Worm (Caenorhabditis elegans): ENCODE measurements around the gene Y39G8B.1.

The Y39G8B.1 gene

DNA sequence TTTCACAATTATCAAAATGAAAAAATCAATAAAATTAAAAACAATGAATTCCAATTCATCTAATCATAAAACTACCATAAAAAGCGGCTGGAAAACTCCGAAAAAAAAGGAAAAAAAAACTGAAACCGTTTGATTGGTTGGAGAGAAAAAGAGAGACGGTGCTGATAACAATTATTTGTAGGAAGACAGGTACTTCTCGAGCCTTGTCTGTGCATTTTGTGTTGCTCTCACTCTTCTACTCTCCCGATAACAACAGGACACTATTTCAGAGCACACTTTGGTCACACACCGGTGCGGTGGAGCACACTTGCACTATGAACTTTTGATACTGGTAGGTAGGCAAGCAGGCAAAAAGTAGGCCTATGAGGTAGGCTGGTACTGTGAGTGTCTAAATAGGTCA is 17.1 kb downstream of the Y39G8B.1 start:
- TF ChIP-seq dmd-4 (tag; optimal IDR thresholded peaks at IDR 0.05; ENCODE audit: borderline replicate concordance) (no peak), pros-1 (tag; optimal IDR thresholded peaks at IDR 0.05) (no peak), sdc-2 (tag; optimal IDR thresholded peaks at IDR 0.05) (no peak), elt-4 (tag; optimal IDR thresholded peaks at IDR 0.05) (no peak), eyg-1 (tag; optimal IDR thresholded peaks at IDR 0.05) (no peak), elt-2 (tag; optimal IDR thresholded peaks at IDR 0.05) (peak; percentile 79), ceh-31 (tag; optimal IDR thresholded peaks at IDR 0.05) (no peak), pqm-1 (tag; optimal IDR thresholded peaks at IDR 0.05) (peak; percentile 23), madf-2 (tag; optimal IDR thresholded peaks at IDR 0.05) (no peak)

DNA sequence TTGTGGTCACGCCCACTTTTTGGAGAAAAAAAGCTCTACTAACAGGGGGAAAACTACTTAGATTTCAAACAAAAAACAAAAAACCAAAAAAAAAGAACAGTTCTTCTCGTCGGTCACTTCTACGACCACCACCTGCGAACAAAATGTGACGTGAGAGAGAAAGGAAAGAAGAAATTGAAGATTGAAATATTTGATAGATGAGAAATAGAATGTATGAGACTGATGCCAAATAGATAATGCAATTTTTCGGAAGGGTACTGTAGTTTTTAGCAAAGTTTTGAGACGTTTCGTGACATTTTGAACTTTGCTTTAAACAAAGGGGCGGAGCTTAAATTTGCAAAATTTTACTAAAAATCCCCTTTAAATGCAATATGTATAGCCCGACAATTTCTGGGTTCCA is 18.6 kb downstream of the Y39G8B.1 start:
- TF ChIP-seq hlh-15 (tag; optimal IDR thresholded peaks at IDR 0.05): no peak
- no peak for TF ChIP-seq npax-4 (tag; optimal IDR thresholded peaks at IDR 0.05)
- TF ChIP-seq ceh-2 (tag; optimal IDR thresholded peaks at IDR 0.05): no peak
- TF ChIP-seq che-1 (tag; optimal IDR thresholded peaks at IDR 0.05): no peak
- TF ChIP-seq lim-6 (tag; optimal IDR thresholded peaks at IDR 0.05): no peak
- TF ChIP-seq lin-11 (tag; optimal IDR thresholded peaks at IDR 0.05): no peak
- TF ChIP-seq unc-3 (GFP tag; conservative IDR thresholded peaks at IDR 0.05): no peak
- TF ChIP-seq unc-3 (tag; optimal IDR thresholded peaks at IDR 0.05): no peak
- no peak for TF ChIP-seq ceh-6 (GFP tag; optimal IDR thresholded peaks at IDR 0.05)
- TF ChIP-seq ceh-18 (tag; optimal IDR thresholded peaks at IDR 0.05): no peak
- TF ChIP-seq ama-1 (optimal IDR thresholded peaks at IDR 0.05): no peak
- no peak for TF ChIP-seq ets-4 (tag; optimal IDR thresholded peaks at IDR 0.05)
- TF ChIP-seq Y22D7AL.16 (tag; optimal IDR thresholded peaks at IDR 0.05): no peak
- no peak for TF ChIP-seq unc-42 (tag; optimal IDR thresholded peaks at IDR 0.05)
- no peak for TF ChIP-seq C38D4.7 (GFP tag; optimal IDR thresholded peaks at IDR 0.05)
- no peak for TF ChIP-seq dmd-4 (tag; optimal IDR thresholded peaks at IDR 0.05; ENCODE audit: borderline replicate concordance)
- no peak for TF ChIP-seq odd-2 (tag; optimal IDR thresholded peaks at IDR 0.05)
- no peak for TF ChIP-seq sox-4 (tag; optimal IDR thresholded peaks at IDR 0.05)
- TF ChIP-seq mec-3 (tag; optimal IDR thresholded peaks at IDR 0.05; ENCODE audit: borderline replicate concordance): no peak
- TF ChIP-seq hlh-30 (tag; optimal IDR thresholded peaks at IDR 0.05; ENCODE audit: insufficient read depth): no peak
- no peak for TF ChIP-seq ceh-9 (tag; optimal IDR thresholded peaks at IDR 0.05)

DNA sequence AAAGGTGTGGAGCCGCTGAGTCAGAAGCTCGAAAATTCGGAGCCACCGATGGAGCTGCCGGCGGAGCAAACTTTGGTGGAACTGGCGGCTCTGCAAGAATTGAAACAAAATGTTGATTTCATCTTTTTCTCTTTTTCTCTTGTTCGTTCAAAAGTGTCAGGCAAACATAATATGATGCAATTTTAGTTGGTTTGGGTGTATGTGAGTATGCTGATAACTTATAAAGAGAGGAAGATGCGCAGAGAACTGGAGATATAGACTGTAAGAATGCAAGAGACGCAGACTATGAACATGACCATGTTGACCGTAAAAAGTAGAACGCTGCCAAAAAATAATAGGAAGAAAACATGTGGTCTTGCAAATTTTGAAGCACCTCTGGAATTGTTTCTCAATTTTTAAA is 19.5 kb downstream of the Y39G8B.1 start:
- TF ChIP-seq ceh-45 (GFP tag; IDR thresholded peaks at IDR 0.05) (no peak), pag-3 (tag; optimal IDR thresholded peaks at IDR 0.05; ENCODE audit: borderline replicate concordance) (no peak), elt-2 (tag; optimal IDR thresholded peaks at IDR 0.05) (peak; percentile 59), ceh-31 (tag; optimal IDR thresholded peaks at IDR 0.05) (no peak), sox-4 (tag; optimal IDR thresholded peaks at IDR 0.05) (no peak), unc-55 (GFP tag; optimal IDR thresholded peaks at IDR 0.05) (no peak), ref-2 (tag; optimal IDR thresholded peaks at IDR 0.05) (no peak)

DNA sequence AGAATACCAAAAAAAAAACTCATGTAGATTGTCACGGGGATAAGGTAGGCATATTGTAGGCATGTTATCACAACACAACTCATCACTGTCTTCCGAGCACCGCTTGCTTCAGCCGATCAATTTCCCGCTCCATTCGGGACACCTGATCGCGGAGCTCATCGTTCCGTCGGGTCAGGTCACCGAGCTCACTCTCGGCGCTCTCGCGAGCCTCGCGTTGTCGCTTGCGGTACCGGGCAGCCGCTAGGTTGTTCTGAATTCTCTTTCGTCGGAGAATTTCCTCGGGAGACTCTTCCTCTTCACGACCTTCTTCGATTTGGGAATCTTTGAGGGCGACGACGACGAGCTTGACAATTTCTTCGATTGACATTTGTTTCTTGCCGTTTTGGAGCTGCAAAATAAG is 21.6 kb downstream of the Y39G8B.1 start:
- no peak for TF ChIP-seq ceh-19 (GFP tag; optimal IDR thresholded peaks at IDR 0.05)
- TF ChIP-seq C38D4.7 (GFP tag; optimal IDR thresholded peaks at IDR 0.05): no peak
- TF ChIP-seq Y22D7AL.16 (tag; optimal IDR thresholded peaks at IDR 0.05): no peak
- no peak for TF ChIP-seq pha-4 (tag; optimal IDR thresholded peaks at IDR 0.05)
- no peak for TF ChIP-seq ceh-18 (tag; optimal IDR thresholded peaks at IDR 0.05)
- no peak for TF ChIP-seq dmd-4 (tag; optimal IDR thresholded peaks at IDR 0.05; ENCODE audit: borderline replicate concordance)
- no peak for TF ChIP-seq ceh-9 (tag; optimal IDR thresholded peaks at IDR 0.05)
- TF ChIP-seq elt-2 (tag; optimal IDR thresholded peaks at IDR 0.05): no peak
- no peak for TF ChIP-seq ahr-1 (tag; optimal IDR thresholded peaks at IDR 0.05)
- no peak for TF ChIP-seq pha-2 (tag; optimal IDR thresholded peaks at IDR 0.05)
- TF ChIP-seq ceh-22 (tag; optimal IDR thresholded peaks at IDR 0.05): no peak
- TF ChIP-seq nhr-232 (tag; optimal IDR thresholded peaks at IDR 0.05): no peak
- no peak for TF ChIP-seq fkh-6 (tag; optimal IDR thresholded peaks at IDR 0.05)
- no peak for TF ChIP-seq unc-42 (tag; optimal IDR thresholded peaks at IDR 0.05)
- no peak for TF ChIP-seq sox-4 (tag; optimal IDR thresholded peaks at IDR 0.05)
